Worm (Caenorhabditis elegans) whole organism, early embryonic: ENCODE results near the gene vps-36.

Source experiments
- F13C5.2 ChIP-seq: sonication (generic microtip); optimal IDR thresholded peaks from 2 replicates; lab custom pipeline; 2017; ENCODE audit warnings: mild to moderate bottlenecking, missing genetic modification characterization, inconsistent platforms, missing compliant biosample characterization
- ama-1 ChIP-seq: fragments of 150-350 bp; optimal IDR thresholded peaks from 2 replicates; lab custom pipeline; 2014
- ceh-13 ChIP-seq: fragments of 200-800 bp; sonication (Bioruptor generic); optimal IDR thresholded peaks from 2 replicates; lab custom pipeline; 2018; ENCODE audit warnings: mild to moderate bottlenecking, missing genetic modification characterization, missing compliant biosample characterization
- ets-7 ChIP-seq: sonication (generic microtip); optimal IDR thresholded peaks from 2 replicates; lab custom pipeline; 2016; ENCODE audit warnings: missing genotype, missing genetic modification characterization, missing compliant biosample characterization
- flt-1 ChIP-seq: fragments of 200-800 bp; sonication (Bioruptor generic); IDR thresholded peaks from 2 replicates; pipeline ENCODE4 v1.3.6; 2022; ENCODE audit warnings: missing genetic modification characterization, missing compliant biosample characterization
- hmbx-1 ChIP-seq: sonication (generic microtip); optimal IDR thresholded peaks from 2 replicates; lab custom pipeline; 2016; ENCODE audit warnings: mild to moderate bottlenecking, missing genetic modification characterization, missing compliant biosample characterization
- hmg-4 ChIP-seq: fragments of 200-800 bp; sonication (Bioruptor generic); optimal IDR thresholded peaks from 2 replicates; lab custom pipeline; 2018; ENCODE audit warnings: mild to moderate bottlenecking, missing genetic modification characterization, missing compliant biosample characterization
- hnd-1 ChIP-seq: sonication (generic microtip); optimal IDR thresholded peaks from 2 replicates; lab custom pipeline; 2016; ENCODE audit warnings: missing genetic modification characterization, missing compliant biosample characterization
- scrt-1 ChIP-seq: fragments of 200-800 bp; sonication (Bioruptor generic); IDR thresholded peaks from 2 replicates; pipeline ENCODE4 v1.3.6; 2022; ENCODE audit warnings: missing genetic modification characterization, missing compliant biosample characterization
- sea-1 ChIP-seq: fragments of 200-800 bp; sonication (Bioruptor generic); conservative IDR thresholded peaks from 2 replicates; pipeline ENCODE4 v1.3.6; 2022; ENCODE audit warnings: missing genetic modification characterization, missing compliant biosample characterization
- tbx-11 ChIP-seq: fragments of 200-800 bp; sonication (Bioruptor generic); IDR thresholded peaks from 2 replicates; pipeline ENCODE4 v1.3.6; 2022; ENCODE audit warnings: missing genetic modification characterization, missing compliant biosample characterization
- tbx-37 ChIP-seq: fragments of 200-800 bp; sonication (Bioruptor generic); conservative IDR thresholded peaks from 2 replicates; pipeline ENCODE4 v1.3.6; 2022; ENCODE audit warnings: missing genetic modification reagents, missing genetic modification characterization, missing compliant biosample characterization

DNA sequence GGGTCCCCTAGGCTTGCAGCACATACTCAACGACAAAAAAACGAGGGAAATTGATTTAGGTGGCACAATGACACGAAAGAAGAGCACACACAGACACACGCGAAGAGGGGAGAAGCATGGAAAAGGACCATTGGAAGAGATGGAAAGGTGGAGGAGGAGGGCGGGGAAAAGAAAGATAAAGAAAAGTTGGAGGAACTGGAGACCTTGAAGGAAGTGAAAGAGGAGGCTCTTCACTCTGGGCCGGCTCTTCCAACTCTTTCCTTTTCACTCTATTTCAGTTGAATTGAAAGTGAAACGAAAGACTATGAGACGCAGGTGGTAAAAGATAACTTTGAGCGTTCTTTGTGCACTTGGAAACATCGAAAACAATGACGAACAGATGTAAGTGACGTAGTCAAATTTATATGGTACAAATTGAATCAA lies 990 bp upstream of the vps-36 start:
- TF ChIP-seq hmg-4: no peak
- TF ChIP-seq ceh-13 (GFP tag; lab: Kevin White, UChicago): no peak
- TF ChIP-seq tbx-37 (GFP tag; lab: Robert Waterston, UW): no peak
- no peak for TF ChIP-seq hnd-1 (tag; lab: Kevin White, UChicago)
- no peak for TF ChIP-seq flt-1
- no peak for TF ChIP-seq ama-1
- TF ChIP-seq tbx-11 (GFP tag; lab: Robert Waterston, UW): no peak
- no peak for TF ChIP-seq F13C5.2 (tag; lab: Kevin White, UChicago)
- no peak for TF ChIP-seq ets-7
- no peak for TF ChIP-seq sea-1
- TF ChIP-seq scrt-1 (GFP tag; lab: Robert Waterston, UW): no peak
- no peak for TF ChIP-seq hmbx-1 (tag; lab: Kevin White, UChicago)
